Worm (Caenorhabditis elegans) whole organism, L2 larva: ENCODE measurements around the gene lev-8.

Source experiments
- elt-3 ChIP-seq: sonication (generic microtip); optimal IDR thresholded peaks from 2 replicates; lab custom pipeline; 2017; ENCODE audit warnings: missing biosample characterization, missing genetic modification characterization
- nhr-10 ChIP-seq: sonication (generic microtip); optimal IDR thresholded peaks from 2 replicates; lab custom pipeline; 2017; ENCODE audit warnings: missing biosample characterization, missing genetic modification characterization
- nhr-12 ChIP-seq: fragments of 150-350 bp; optimal IDR thresholded peaks from 2 replicates; lab custom pipeline; 2014; ENCODE audit warnings: missing biosample characterization, missing genetic modification characterization
- nhr-21 ChIP-seq: fragments of 150-350 bp; optimal IDR thresholded peaks from 2 replicates; lab custom pipeline; 2014; ENCODE audit warnings: missing biosample characterization, missing genetic modification characterization
- nhr-237 ChIP-seq: fragments of 150-350 bp; optimal IDR thresholded peaks from 2 replicates; lab custom pipeline; 2014; ENCODE audit warnings: missing biosample characterization, missing genetic modification characterization
- nhr-25 ChIP-seq: fragments of 150-350 bp; sonication (generic microtip); optimal IDR thresholded peaks from 3 replicates; lab custom pipeline; 2014; ENCODE audit warnings: missing biosample characterization, missing genetic modification characterization
- skn-1 ChIP-seq: sonication (generic microtip); optimal IDR thresholded peaks from 2 replicates; lab custom pipeline; 2017; ENCODE audit warnings: missing biosample characterization, missing genetic modification characterization
- unc-62 ChIP-seq: fragments of 150-350 bp; optimal IDR thresholded peaks from 2 replicates; lab custom pipeline; 2014; ENCODE audit warnings: missing biosample characterization, missing genetic modification reagents, missing genetic modification characterization

DNA sequence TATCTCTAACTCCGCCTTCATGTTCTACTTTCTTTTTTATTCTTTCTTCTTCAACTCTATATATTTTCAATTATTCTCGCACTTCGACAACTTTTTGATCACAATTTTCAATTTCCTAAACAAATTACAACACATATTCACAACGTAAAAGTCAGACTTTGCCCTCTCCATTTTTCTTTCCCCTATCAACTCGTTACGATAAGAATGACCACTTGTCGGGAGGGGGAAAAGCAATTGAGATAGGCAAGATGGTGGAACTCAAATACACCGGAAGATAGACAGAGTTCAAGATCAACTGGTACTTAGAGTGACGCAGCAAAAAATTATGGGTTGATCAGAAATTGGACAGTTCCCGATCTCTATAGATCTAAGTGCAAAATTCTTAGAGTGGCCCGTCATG, 5.7 kb upstream of the lev-8 start:
- TF ChIP-seq nhr-25 (no peak), nhr-237 (tag; lab: Kevin White, UChicago) (no peak), nhr-21 (no peak), nhr-12 (tag; lab: Kevin White, UChicago) (no peak), nhr-10 (tag; lab: Kevin White, UChicago) (no peak), unc-62 (GFP tag; lab: Kevin White, UChicago) (no peak), elt-3 (tag; lab: Kevin White, UChicago) (no peak), skn-1 (tag; lab: Kevin White, UChicago) (no peak)
